Worm (Caenorhabditis elegans) whole organism, L4 larva: ENCODE results near the gene grk-1.
A peak's percentile ranks its signal among the peaks of the same experiment; 100 is the strongest.

Experiments
- F26F4.8 ChIP-seq: fragments of 200-800 bp; sonication (Bioruptor generic); conservative IDR thresholded peaks from 2 replicates; pipeline ENCODE4 v1.3.6; 2022; ENCODE audit warnings: missing genetic modification characterization, missing compliant biosample characterization
- Y105C5A.15 ChIP-seq: fragments of 200-800 bp; sonication (Bioruptor generic); IDR thresholded peaks from 2 replicates; pipeline ENCODE4 v1.3.6; 2022; ENCODE audit warnings: missing genetic modification characterization, missing compliant biosample characterization
- Y5F2A.4 ChIP-seq: fragments of 200-800 bp; sonication (Bioruptor generic); optimal IDR thresholded peaks from 2 replicates; lab custom pipeline; 2018; ENCODE audit warnings: mild to moderate bottlenecking, missing genetic modification characterization, missing compliant biosample characterization
- Y75B8A.6 ChIP-seq: fragments of 200-800 bp; sonication (Bioruptor generic); IDR thresholded peaks from 2 replicates; pipeline ENCODE4 v1.3.6; 2022; ENCODE audit warnings: missing genetic modification reagents, missing genetic modification characterization, missing compliant biosample characterization
- ZK337.2 ChIP-seq: fragments of 200-800 bp; sonication (Bioruptor generic); IDR thresholded peaks from 2 replicates; pipeline ENCODE4 v1.3.6; 2022; ENCODE audit warnings: missing genetic modification reagents, missing genetic modification characterization, missing compliant biosample characterization
- aha-1 ChIP-seq: fragments of 150-350 bp; peaks from one replicate; lab custom pipeline; 2014; ENCODE audit warnings: missing biosample characterization, missing genetic modification characterization
- aly-2 ChIP-seq: sonication (generic microtip); optimal IDR thresholded peaks from 2 replicates; lab custom pipeline; 2018; ENCODE audit warnings: missing biosample characterization, missing genetic modification characterization
- ama-1 ChIP-seq: fragments of 150-350 bp; optimal IDR thresholded peaks from 2 replicates; lab custom pipeline; 2014; ENCODE audit warnings: inconsistent platforms, mixed read lengths
- ceh-20 ChIP-seq: fragments of 200-800 bp; sonication (Bioruptor generic); IDR thresholded peaks from 2 replicates; pipeline ENCODE4 v1.3.6; 2022; ENCODE audit warnings: missing genetic modification reagents, missing genetic modification characterization, missing compliant biosample characterization
- ceh-44 ChIP-seq: fragments of 200-800 bp; sonication (Bioruptor generic); IDR thresholded peaks from 2 replicates; pipeline ENCODE4 v1.3.6; 2022; ENCODE audit warnings: missing genetic modification reagents, missing genetic modification characterization, missing compliant biosample characterization
- ceh-82 ChIP-seq: sonication (generic microtip); optimal IDR thresholded peaks from 2 replicates; lab custom pipeline; 2017; ENCODE audit warnings: missing biosample characterization, missing genetic modification characterization
- ces-1 ChIP-seq: fragments of 150-350 bp; sonication (generic microtip); optimal IDR thresholded peaks from 4 replicates; lab custom pipeline; 2014; ENCODE audit warnings: missing biosample characterization, missing genetic modification reagents, missing genetic modification characterization
- daf-16 ChIP-seq, 3 experiments: sonication (generic microtip); optimal IDR thresholded peaks; 2 replicates each; lab custom pipeline; 2016 to 2017; ENCODE audit warnings: missing genetic modification characterization in 3 of 3, missing genetic modification reagents in 3 of 3, mild to moderate bottlenecking in 2 of 3, missing compliant biosample characterization in 2 of 3, missing biosample characterization in 1 of 3, moderate library complexity in 1 of 3
- dmd-6 ChIP-seq: fragments of 200-800 bp; sonication (Bioruptor generic); IDR thresholded peaks from 2 replicates; pipeline ENCODE4 v1.3.6; 2022; ENCODE audit warnings: missing genetic modification reagents, missing genetic modification characterization, missing compliant biosample characterization
- dmd-9 ChIP-seq: fragments of 200-800 bp; sonication (Bioruptor generic); IDR thresholded peaks from 2 replicates; pipeline ENCODE4 v1.3.6; 2022; ENCODE audit warnings: missing genetic modification reagents, missing genetic modification characterization, missing compliant biosample characterization
- dve-1 ChIP-seq: sonication (generic microtip); optimal IDR thresholded peaks from 2 replicates; lab custom pipeline; 2017; ENCODE audit warnings: antibody characterized with exemption, mild to moderate bottlenecking, missing genetic modification characterization, missing compliant biosample characterization; ENCODE audit not compliant: insufficient read depth
- hif-1 ChIP-seq, 2 experiments: sonication (generic microtip); optimal IDR thresholded peaks; 2 replicates each; lab custom pipeline; 2016 to 2017; ENCODE audit warnings: missing compliant biosample characterization in 2 of 2, missing genetic modification characterization in 2 of 2, missing genetic modification reagents in 2 of 2, missing genotype in 2 of 2, mild to moderate bottlenecking in 1 of 2
- hlh-30 ChIP-seq: sonication (generic microtip); optimal IDR thresholded peaks from 2 replicates; lab custom pipeline; 2017; ENCODE audit warnings: antibody characterized with exemption, mild to moderate bottlenecking, missing genetic modification characterization, missing compliant biosample characterization; ENCODE audit not compliant: insufficient read depth
- lin-38 ChIP-seq: fragments of 200-800 bp; sonication (Bioruptor generic); IDR thresholded peaks from 2 replicates; pipeline ENCODE4 v1.3.6; 2022; ENCODE audit warnings: missing genetic modification reagents, missing genetic modification characterization, missing compliant biosample characterization
- lir-3 ChIP-seq: sonication (generic microtip); optimal IDR thresholded peaks from 2 replicates; lab custom pipeline; 2016; ENCODE audit warnings: mild to moderate bottlenecking, missing genetic modification characterization, missing compliant biosample characterization
- madf-5 ChIP-seq, 2 experiments: fragments of 200-800 bp; sonication (Bioruptor generic); IDR thresholded peaks; 2 replicates each; pipeline ENCODE4 v1.3.6; 2022; ENCODE audit warnings: missing compliant biosample characterization in 2 of 2, missing genetic modification characterization in 2 of 2
- nhr-237 ChIP-seq: sonication (generic microtip); optimal IDR thresholded peaks from 2 replicates; lab custom pipeline; 2017; ENCODE audit warnings: missing biosample characterization, missing genetic modification characterization
- nhr-28 ChIP-seq: fragments of 150-350 bp; optimal IDR thresholded peaks from 2 replicates; lab custom pipeline; 2014; ENCODE audit warnings: missing biosample characterization, missing genetic modification characterization
- nhr-41 ChIP-seq: fragments of 200-800 bp; sonication (Bioruptor generic); IDR thresholded peaks from 2 replicates; pipeline ENCODE4 v1.3.6; 2022; ENCODE audit warnings: missing genetic modification reagents, missing genetic modification characterization, missing compliant biosample characterization
- nhr-48 ChIP-seq: sonication (generic microtip); optimal IDR thresholded peaks from 2 replicates; lab custom pipeline; 2016; ENCODE audit warnings: mild to moderate bottlenecking, missing genetic modification characterization, missing compliant biosample characterization
- nhr-6 ChIP-seq: fragments of 150-350 bp; optimal IDR thresholded peaks from 2 replicates; lab custom pipeline; 2014; ENCODE audit warnings: missing biosample characterization, missing genetic modification characterization
- pha-4 ChIP-seq, 2 experiments: fragments of 150-350 bp in 1 of 2; fragments of 200-800 bp in 1 of 2; sonication (Bioruptor generic) in 1 of 2; IDR thresholded peaks in 1 of 2; optimal IDR thresholded peaks in 1 of 2; 2 replicates each; pipeline versions ENCODE4 v1.3.6 to Lab custom; 2014 to 2022; ENCODE audit warnings: missing genetic modification characterization in 2 of 2, missing genetic modification reagents in 2 of 2, missing biosample characterization in 1 of 2, missing compliant biosample characterization in 1 of 2
- php-3 ChIP-seq: fragments of 200-800 bp; sonication (Bioruptor generic); IDR thresholded peaks from 2 replicates; pipeline ENCODE4 v1.3.6; 2022; ENCODE audit warnings: missing genetic modification reagents, missing genetic modification characterization, missing compliant biosample characterization
- pqm-1 ChIP-seq: sonication (generic microtip); optimal IDR thresholded peaks from 2 replicates; lab custom pipeline; 2017; ENCODE audit warnings: missing biosample characterization, missing genetic modification characterization
- rbr-2 ChIP-seq: sonication (generic microtip); optimal IDR thresholded peaks from 2 replicates; lab custom pipeline; 2016; ENCODE audit warnings: missing genotype, missing genetic modification characterization, missing compliant biosample characterization
- saeg-2 ChIP-seq: fragments of 200-800 bp; sonication (Bioruptor generic); IDR thresholded peaks from 2 replicates; pipeline ENCODE4 v1.3.6; 2022; ENCODE audit warnings: missing genetic modification reagents, missing genetic modification characterization, missing compliant biosample characterization
- skn-1 ChIP-seq: fragments of 150-350 bp; optimal IDR thresholded peaks from 2 replicates; lab custom pipeline; 2014; ENCODE audit warnings: missing biosample characterization, missing genetic modification characterization
- snpc-4 ChIP-seq: fragments of 150-350 bp; optimal IDR thresholded peaks from 2 replicates; lab custom pipeline; 2014; ENCODE audit warnings: missing biosample characterization, missing genetic modification characterization
- unc-130 ChIP-seq: sonication (generic microtip); optimal IDR thresholded peaks from 2 replicates; lab custom pipeline; 2016; ENCODE audit warnings: missing genetic modification reagents, missing genetic modification characterization, missing compliant biosample characterization
- unc-62 ChIP-seq, 3 experiments: fragments of 150-350 bp in 1 of 3; sonication (generic microtip); optimal IDR thresholded peaks in 2 of 3; peaks in 1 of 3; 1 replicate in 1 of 3; 2 replicates in 2 of 3; lab custom pipeline; 2014 to 2017; ENCODE audit warnings: missing biosample characterization in 3 of 3, missing genetic modification characterization in 3 of 3, missing genetic modification reagents in 3 of 3, missing genotype in 1 of 3
- zag-1 ChIP-seq: fragments of 150-350 bp; optimal IDR thresholded peaks from 2 replicates; lab custom pipeline; 2014; ENCODE audit warnings: missing biosample characterization, missing genetic modification characterization
- zip-2 ChIP-seq: fragments of 150-350 bp; optimal IDR thresholded peaks from 2 replicates; lab custom pipeline; 2014; ENCODE audit warnings: missing biosample characterization, missing genetic modification characterization

grk-1 gene

ce11 chrX:9999599-10000201 lies 692 bp upstream of the grk-1 start (continued):
- TF ChIP-seq saeg-2 = peak; percentile 59; the same call in 1 of the 2 replicates
- no peak for TF ChIP-seq daf-16 (GFP tag; optimal IDR thresholded peaks at IDR 0.05; lab: Kevin White, UChicago)
- peak; percentile 44 for TF ChIP-seq daf-16 (tag; optimal IDR thresholded peaks at IDR 0.05; lab: Kevin White, UChicago)
- peak; percentile 72; the same call in 1 of the 2 replicates for TF ChIP-seq pha-4 (GFP tag; IDR thresholded peaks at IDR 0.05; lab: Robert Waterston, UW)
- TF ChIP-seq pha-4 (tag; optimal IDR thresholded peaks at IDR 0.05; lab: Kevin White, UChicago) = no peak
- TF ChIP-seq rbr-2 = peak; percentile 63
- TF ChIP-seq lir-3 (tag; lab: Kevin White, UChicago) = no peak

- TF ChIP-seq dmd-6 (GFP tag; lab: Robert Waterston, UW) (peak; percentile 36; the same call in 1 of the 2 replicates), dmd-9 (GFP tag; lab: Robert Waterston, UW) (no peak), snpc-4 (tag; lab: Kevin White, UChicago) (no peak), ZK337.2 (GFP tag; lab: Robert Waterston, UW) (no peak), skn-1 (tag; lab: Kevin White, UChicago) (no peak), madf-5 (GFP tag; IDR thresholded peaks at IDR 0.05; lab: Robert Waterston, UW) (no peak), zip-2 (no peak), nhr-41 (0 out of 2 replicates have a peak, but pooled peaks have one; percentile 12), pqm-1 (peak; percentile 60), zag-1 (tag; lab: Kevin White, UChicago) (no peak), dve-1 (peak; percentile 45), ceh-44 (GFP tag; lab: Robert Waterston, UW) (no peak), nhr-28 (peak; percentile 60), Y5F2A.4 (GFP tag; lab: Kevin White, UChicago) (no peak)
- TF ChIP-seq, all 104 proteins: peak for 5
These were observed 1.7 kb downstream of the grk-1 start for ce11 chrX:9997344-9997743.

- no peak for TF ChIP-seq F26F4.8 (GFP tag; lab: Robert Waterston, UW)
- peak; percentile 41 for TF ChIP-seq hlh-30 (tag; lab: Kevin White, UChicago)
- TF ChIP-seq Y75B8A.6 = no peak
- peak; percentile 36 for TF ChIP-seq dve-1
These were observed 5.9 kb downstream of the grk-1 start for ce11 chrX:9993100-9993499.

ce11 chrX:9988884-9989283 lies 10.1 kb downstream of the grk-1 start:
- TF ChIP-seq pha-4 (GFP tag; IDR thresholded peaks at IDR 0.05; lab: Robert Waterston, UW) (no peak), pha-4 (tag; optimal IDR thresholded peaks at IDR 0.05; lab: Kevin White, UChicago) (no peak), dve-1 (peak; percentile 8), daf-16 (GFP tag; optimal IDR thresholded peaks at IDR 0.05; lab: Kevin White, UChicago) (no peak), daf-16 (tag; optimal IDR thresholded peaks at IDR 0.05; lab: Kevin White, UChicago) (peak; percentile 78), snpc-4 (tag; lab: Kevin White, UChicago) (peak; percentile 21)
- TF ChIP-seq, all 104 proteins: peak for 3

ce11 chrX:9987166-9987565 lies 11.8 kb downstream of the grk-1 start:
- TF ChIP-seq daf-16 (GFP tag; optimal IDR thresholded peaks at IDR 0.05; lab: Kevin White, UChicago) = no peak
- peak; percentile 11 for TF ChIP-seq daf-16 (tag; optimal IDR thresholded peaks at IDR 0.05; lab: Kevin White, UChicago)
- peak in 1 of 2 experiments; percentile 89 for TF ChIP-seq unc-62 (GFP tag; optimal IDR thresholded peaks at IDR 0.05 in 1 of 2; lab: Kevin White, UChicago)
- no peak for TF ChIP-seq unc-62 (tag; optimal IDR thresholded peaks at IDR 0.05; lab: Kevin White, UChicago)
- no peak for TF ChIP-seq Y105C5A.15 (GFP tag; lab: Robert Waterston, UW)

- TF ChIP-seq ces-1 (GFP tag; lab: Kevin White, UChicago) (no peak), nhr-6 (no peak), unc-130 (GFP tag; lab: Kevin White, UChicago) (no peak), saeg-2 (no peak), dve-1 (peak; percentile 22), ceh-82 (tag; lab: Kevin White, UChicago) (no peak), F26F4.8 (GFP tag; lab: Robert Waterston, UW) (no peak), lin-38 (GFP tag; lab: Robert Waterston, UW) (no peak), aha-1 (tag; lab: Kevin White, UChicago) (no peak), php-3 (GFP tag; lab: Robert Waterston, UW) (no peak), hif-1 (tag; optimal IDR thresholded peaks at IDR 0.05; lab: Kevin White, UChicago) (no peak), aly-2 (tag; lab: Kevin White, UChicago) (no peak), nhr-237 (tag; lab: Kevin White, UChicago) (no peak), ZK337.2 (GFP tag; lab: Robert Waterston, UW) (no peak), ceh-20 (GFP tag; lab: Robert Waterston, UW) (no peak), nhr-48 (tag; lab: Kevin White, UChicago) (no peak), daf-16 (GFP tag; optimal IDR thresholded peaks at IDR 0.05; lab: Kevin White, UChicago) (no peak), daf-16 (tag; optimal IDR thresholded peaks at IDR 0.05; lab: Kevin White, UChicago) (peak; percentile 92), rbr-2 (no peak), ama-1 (no peak)
These were observed 14.1 kb downstream of the grk-1 start, which contains the start of gene F19C6.5 for ce11 chrX:9984889-9985404. Gene F19C6.5 (minus strand): TSS chrX:9984939.
